Worm (Caenorhabditis elegans): Measurements from ENCODE around the gene B0281.3.

B0281.3 gene

DNA sequence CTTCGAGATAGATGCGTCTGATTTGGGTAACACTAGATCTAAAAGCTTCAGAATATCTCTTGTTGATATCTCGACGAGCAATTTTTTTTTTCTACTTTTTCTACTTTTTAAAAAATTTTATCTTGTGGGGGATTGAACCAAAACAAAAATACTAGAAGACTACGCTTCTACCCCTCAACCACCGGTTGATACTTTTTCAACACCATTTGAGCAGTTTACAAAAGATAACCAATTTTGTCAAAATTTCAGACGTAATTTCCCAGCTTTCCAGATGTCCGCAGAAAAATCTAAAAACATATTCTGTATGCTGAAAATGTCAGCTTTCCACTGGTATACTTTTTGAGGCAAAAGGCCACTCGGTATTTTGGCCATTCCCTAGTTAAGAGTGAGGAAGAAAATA lies 2.3 kb upstream of the B0281.3 start:
- no peak for TF ChIP-seq him-1 (tag; optimal IDR thresholded peaks at IDR 0.05)
- TF ChIP-seq dao-5 (tag; optimal IDR thresholded peaks at IDR 0.05), result no peak
- TF ChIP-seq W03F9.2 (tag; optimal IDR thresholded peaks at IDR 0.05), result no peak

DNA sequence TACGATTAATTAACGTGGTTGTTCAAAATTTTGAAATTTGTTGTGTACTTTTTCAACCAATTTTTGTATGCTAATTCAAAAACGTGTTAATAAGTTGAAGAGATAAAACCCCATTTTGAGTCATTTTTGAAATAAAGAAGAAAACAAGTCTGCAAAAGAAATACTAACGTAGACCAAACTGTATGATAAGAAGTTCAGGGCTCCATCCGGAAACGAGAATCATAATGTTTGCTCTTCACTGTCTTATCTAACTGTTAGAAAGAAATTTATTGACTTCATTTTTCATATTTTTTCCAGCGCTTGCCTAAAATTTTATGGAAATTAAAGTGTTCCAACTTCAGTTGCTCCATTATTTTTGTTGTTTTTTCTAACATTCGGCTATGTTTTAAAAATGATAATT lies 1.3 kb upstream of the B0281.3 start:
- no peak for TF ChIP-seq him-1 (tag; optimal IDR thresholded peaks at IDR 0.05)
- TF ChIP-seq W03F9.2 (tag; optimal IDR thresholded peaks at IDR 0.05), result no peak
- no peak for TF ChIP-seq dao-5 (tag; optimal IDR thresholded peaks at IDR 0.05)

DNA sequence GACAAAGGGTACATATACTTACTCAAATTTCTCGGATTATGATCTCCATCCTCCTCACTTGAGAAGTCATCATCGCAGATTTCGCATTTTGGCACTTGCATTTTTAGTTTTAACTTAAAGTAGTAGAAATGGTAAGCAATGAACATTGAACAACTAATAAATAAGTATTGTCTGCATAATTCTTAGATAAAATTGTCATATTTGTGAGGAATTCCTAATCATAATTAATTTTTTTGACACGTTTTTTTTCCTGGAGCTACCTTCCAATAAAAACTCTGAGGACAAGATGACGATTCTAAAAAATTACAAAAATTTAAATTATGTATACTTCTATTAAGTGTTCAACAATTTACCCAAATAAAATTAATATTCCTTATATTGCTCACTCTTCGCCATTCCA lies 5.9 kb downstream of the B0281.3 start, which contains the start of the genes trim-21 and B0281.1:
Gene trim-21 (minus strand): TSS at position 101 of the 400 bp plus-strand sequence.
Gene B0281.1 (plus strand): TSS at position 321 of the 400 bp plus-strand sequence.
- TF ChIP-seq W03F9.2 (tag; optimal IDR thresholded peaks at IDR 0.05) (no peak), dao-5 (tag; optimal IDR thresholded peaks at IDR 0.05) (no peak), him-1 (tag; optimal IDR thresholded peaks at IDR 0.05) (no peak)

DNA sequence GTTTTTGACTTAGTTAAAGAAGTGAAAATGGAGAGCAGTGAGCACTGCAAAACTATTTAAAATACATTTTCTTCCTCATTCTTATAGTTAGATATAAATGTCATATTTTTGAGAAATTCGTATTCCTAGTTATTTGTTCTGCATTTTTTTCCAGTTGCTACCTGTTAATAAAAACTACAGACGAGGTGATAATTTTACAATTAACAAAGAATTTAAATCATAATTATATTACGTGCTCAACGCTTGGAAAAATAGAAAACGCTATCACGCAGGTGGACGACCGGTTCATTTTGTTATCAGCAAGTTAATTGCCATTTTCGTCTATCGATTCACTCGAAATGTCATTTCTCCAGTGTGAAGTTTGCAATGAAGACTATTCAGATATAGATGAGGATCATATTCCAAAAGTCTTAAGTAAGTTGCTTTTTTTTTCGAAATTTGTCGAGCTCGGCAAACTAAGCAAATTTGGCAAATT lies 11.1 kb downstream of the B0281.3 start, which contains the start of the genes ZK1240.5 and ZK1240.9:
Gene ZK1240.5 (minus strand): TSS at position 51 of the 475 bp plus-strand sequence.
Gene ZK1240.9 (plus strand): TSS at position 307 of the 475 bp plus-strand sequence.
- TF ChIP-seq W03F9.2 (tag; optimal IDR thresholded peaks at IDR 0.05) (no peak), dao-5 (tag; optimal IDR thresholded peaks at IDR 0.05) (no peak), him-1 (tag; optimal IDR thresholded peaks at IDR 0.05) (no peak)

DNA sequence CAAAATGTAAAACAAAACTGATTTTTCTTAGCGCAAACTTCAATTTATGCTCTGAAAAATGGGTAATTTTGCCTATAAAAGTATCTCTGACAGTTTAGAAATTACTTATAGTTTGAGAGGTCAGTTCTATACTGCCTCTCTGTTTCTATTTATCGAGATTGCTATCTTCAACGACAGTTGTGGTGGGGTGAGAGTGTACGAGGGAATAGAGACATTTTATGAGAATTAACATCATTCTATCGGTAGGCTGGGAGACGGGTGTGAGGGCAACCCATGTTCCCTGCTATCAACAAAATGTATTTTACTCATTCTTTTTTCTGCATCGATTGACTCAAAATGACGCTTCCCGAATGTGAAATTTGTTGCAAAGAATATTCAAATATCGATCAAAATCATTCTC lies 13.3 kb downstream of the B0281.3 start, which contains the start of gene ZK1240.3:
Gene ZK1240.3 (plus strand): TSS at position 238 of the 400 bp plus-strand sequence.
- TF ChIP-seq W03F9.2 (tag; optimal IDR thresholded peaks at IDR 0.05) (no peak), him-1 (tag; optimal IDR thresholded peaks at IDR 0.05) (no peak), dao-5 (tag; optimal IDR thresholded peaks at IDR 0.05) (no peak)

DNA sequence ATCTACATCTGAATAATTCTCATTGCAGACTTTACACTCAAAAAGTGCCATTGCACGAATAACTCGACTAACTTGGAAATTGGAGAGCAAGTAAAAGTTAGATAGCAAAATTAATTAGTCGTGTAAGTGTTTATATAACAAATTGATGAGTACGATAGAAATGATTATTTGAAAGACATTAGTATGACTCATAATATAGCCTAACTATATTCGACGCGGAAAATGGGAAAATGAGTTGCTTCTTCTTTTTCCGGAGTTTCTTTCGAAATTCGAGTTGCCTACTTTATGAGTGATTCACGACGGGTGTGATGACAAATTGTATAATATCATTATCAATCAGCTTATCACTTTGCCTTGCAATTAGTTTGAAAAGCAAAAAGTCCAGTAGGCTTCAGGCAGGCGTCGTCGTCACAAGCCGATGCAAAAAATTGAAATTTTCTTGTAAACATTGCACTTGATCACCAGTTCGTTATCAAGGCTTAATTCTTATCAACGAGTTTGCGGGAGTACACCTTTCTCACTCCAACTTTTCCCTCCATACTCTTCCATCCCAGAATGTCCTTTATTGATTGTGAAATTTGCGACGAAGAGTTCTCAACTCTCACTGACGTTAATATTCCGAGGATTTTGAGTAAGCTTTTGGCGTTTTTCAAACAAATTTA lies 16.1 kb downstream of the B0281.3 start, which contains the start of the genes ZK1240.6 and ZK1240.2:
Gene ZK1240.6 (minus strand): TSS at position 51 of the 662 bp plus-strand sequence.
Gene ZK1240.2 (plus strand): TSS at position 520 of the 662 bp plus-strand sequence.
- no peak for TF ChIP-seq dao-5 (tag; optimal IDR thresholded peaks at IDR 0.05)
- TF ChIP-seq him-1 (tag; optimal IDR thresholded peaks at IDR 0.05), result no peak
- no peak for TF ChIP-seq W03F9.2 (tag; optimal IDR thresholded peaks at IDR 0.05)

DNA sequence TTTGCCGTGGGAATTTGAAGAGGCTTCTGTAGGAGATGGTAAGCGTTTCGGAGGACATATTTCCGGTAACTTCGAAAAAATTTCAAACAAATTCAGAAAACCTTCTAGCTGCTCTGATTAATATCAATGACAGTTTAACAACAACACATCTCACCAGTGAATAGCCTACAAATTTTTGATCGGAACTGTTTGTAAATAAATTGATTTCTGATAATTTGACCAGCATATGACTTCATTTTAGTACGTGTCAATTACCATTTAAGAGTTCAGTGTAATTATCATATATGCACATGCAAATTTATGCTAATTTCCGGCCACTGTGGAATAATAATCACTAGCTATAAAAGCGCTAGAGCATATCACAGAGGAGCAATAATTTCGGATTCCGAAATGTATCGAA lies 18.1 kb downstream of the B0281.3 start, which contains the start of gene ZK1240.11:
Gene ZK1240.11 (plus strand): TSS at position 301 of the 400 bp plus-strand sequence.
- no peak for TF ChIP-seq W03F9.2 (tag; optimal IDR thresholded peaks at IDR 0.05)
- TF ChIP-seq him-1 (tag; optimal IDR thresholded peaks at IDR 0.05), result no peak
- TF ChIP-seq dao-5 (tag; optimal IDR thresholded peaks at IDR 0.05), result no peak

DNA sequence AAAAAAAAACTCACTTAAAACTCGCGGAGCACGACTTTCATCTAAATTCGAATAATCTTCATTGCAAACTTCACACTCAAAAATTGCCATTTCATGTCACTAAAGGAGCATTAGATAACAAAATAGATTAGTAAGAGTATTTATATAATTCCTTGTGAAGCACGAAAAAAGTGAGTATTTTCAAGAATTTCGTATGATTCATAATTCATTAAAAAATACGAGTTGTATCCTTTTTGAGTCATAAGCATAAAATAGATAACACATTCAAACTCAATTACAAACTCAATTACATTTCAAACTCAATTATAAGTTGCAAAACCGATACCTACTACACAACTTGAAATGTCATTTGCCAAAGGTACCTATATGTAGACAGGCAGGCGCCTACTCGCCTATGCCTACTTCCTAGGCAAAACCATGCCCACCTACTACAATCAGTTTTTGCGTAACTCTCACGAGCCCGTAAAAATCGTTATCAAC lies 22.2 kb downstream of the B0281.3 start, which contains the start of the genes ZK1240.8 and ZK1240.1:
Gene ZK1240.8 (minus strand): TSS at position 101 of the 480 bp plus-strand sequence.
Gene ZK1240.1 (plus strand): TSS at position 430 of the 480 bp plus-strand sequence.
- TF ChIP-seq W03F9.2 (tag; optimal IDR thresholded peaks at IDR 0.05) (no peak), him-1 (tag; optimal IDR thresholded peaks at IDR 0.05) (no peak), dao-5 (tag; optimal IDR thresholded peaks at IDR 0.05) (no peak)

DNA sequence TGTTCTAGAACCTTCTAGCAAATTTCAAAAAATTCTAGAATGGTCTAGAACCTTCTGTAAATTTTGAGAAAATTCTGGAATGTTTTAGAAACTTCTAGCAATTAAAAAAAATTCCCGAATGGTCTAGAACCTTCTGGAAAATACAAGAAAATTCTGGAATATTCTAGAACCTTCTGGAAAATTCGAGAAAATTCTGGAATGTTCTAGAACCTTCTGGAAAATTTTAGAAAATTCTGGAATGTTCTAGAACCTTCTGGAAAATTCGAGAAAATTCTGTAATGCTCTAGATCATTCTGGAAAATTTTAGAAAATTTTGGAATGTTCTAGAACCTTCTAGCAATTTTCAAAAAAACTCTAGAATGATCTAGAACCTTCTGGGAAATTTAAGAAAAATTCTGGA lies 23.6 kb downstream of the B0281.3 start:
- TF ChIP-seq him-1 (tag; optimal IDR thresholded peaks at IDR 0.05) (no peak), W03F9.2 (tag; optimal IDR thresholded peaks at IDR 0.05) (no peak), dao-5 (tag; optimal IDR thresholded peaks at IDR 0.05) (no peak)

DNA sequence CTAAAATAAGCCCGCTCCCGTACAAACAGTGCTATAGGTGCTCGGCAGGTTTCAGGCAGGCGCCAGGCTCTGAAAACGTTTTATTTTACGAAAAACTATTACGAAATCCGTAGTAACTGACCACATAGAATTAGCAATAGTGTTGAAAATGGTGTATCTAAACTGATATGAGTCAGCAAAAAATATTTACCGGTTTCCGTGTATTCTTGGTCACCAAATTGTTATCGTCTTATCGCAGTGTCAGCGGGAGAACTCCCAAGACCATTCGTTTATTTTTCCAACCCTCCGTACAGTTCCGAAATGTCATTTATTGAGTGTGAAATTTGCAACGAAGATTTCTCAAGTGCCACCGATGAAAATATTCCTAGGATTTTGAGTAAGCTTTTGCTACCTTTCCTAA lies 25.4 kb downstream of the B0281.3 start, which contains the start of gene F43C11.8:
Gene F43C11.8 (plus strand): TSS at position 301 of the 400 bp plus-strand sequence.
- TF ChIP-seq dao-5 (tag; optimal IDR thresholded peaks at IDR 0.05), result no peak
- no peak for TF ChIP-seq him-1 (tag; optimal IDR thresholded peaks at IDR 0.05)
- no peak for TF ChIP-seq W03F9.2 (tag; optimal IDR thresholded peaks at IDR 0.05)

DNA sequence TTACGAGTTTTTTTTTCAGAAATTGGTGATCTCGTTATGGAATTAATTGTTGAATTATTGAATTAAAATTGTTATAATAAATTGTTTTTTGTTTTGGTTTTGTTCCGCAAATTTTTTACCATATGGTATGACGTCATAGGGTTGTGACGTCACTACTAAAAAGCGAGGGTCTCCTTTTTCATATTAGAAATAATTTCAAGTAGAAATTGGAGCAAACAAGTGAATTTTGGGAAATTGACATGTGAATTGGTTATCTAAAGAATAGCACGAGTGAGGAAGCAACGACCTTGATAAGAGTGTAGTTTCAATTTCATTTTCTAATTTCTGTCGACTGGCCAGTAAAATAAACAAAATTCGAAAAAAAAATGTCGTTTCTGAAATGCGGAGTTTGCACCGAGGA lies 28.7 kb downstream of the B0281.3 start, which contains the start of gene F43C11.7:
Gene F43C11.7 (plus strand): TSS at position 326 of the 400 bp plus-strand sequence.
- TF ChIP-seq dao-5 (tag; optimal IDR thresholded peaks at IDR 0.05) (no peak), him-1 (tag; optimal IDR thresholded peaks at IDR 0.05) (no peak), W03F9.2 (tag; optimal IDR thresholded peaks at IDR 0.05) (no peak)

DNA sequence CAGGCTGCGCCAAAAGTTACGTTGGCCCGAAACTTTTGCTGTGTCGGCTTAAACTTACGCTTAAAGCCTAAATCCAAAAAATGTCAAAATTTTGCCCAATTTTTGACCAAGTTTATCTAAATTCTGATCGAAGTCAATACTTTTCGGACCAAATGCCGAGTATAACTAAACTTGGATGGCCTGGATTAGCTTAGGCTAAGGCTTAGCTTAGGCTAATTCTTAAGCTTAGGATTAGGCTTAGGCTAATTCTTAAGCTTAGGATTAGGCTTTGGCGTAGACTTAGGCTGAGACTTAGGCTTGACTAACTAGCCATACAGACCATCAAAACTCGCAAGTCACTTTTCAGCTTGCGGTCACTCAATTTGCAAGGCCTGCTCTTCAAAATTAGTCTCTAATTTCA lies 29.3 kb downstream of the B0281.3 start:
- TF ChIP-seq W03F9.2 (tag; optimal IDR thresholded peaks at IDR 0.05) (no peak), dao-5 (tag; optimal IDR thresholded peaks at IDR 0.05) (no peak), him-1 (tag; optimal IDR thresholded peaks at IDR 0.05) (no peak)

DNA sequence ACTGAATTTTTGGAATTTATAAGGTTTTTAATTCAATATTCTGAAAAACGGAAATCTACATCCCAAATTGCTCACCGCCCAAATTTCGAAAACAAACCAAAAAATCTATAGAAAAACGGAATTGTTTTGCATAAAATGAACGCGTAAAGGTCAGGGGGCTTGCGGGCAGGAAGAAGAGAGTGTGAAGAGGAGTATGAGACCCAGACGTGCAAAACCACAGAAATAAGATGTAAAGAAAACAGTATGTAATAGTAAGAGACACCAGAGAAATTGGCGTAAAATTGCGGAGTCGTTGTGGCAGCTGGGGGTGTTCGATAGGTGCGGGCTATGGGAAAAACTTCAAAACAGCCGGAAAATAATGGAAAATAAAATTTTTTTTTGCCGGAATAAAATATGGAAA lies 34.1 kb downstream of the B0281.3 start:
- TF ChIP-seq dao-5 (tag; optimal IDR thresholded peaks at IDR 0.05), result no peak
- no peak for TF ChIP-seq W03F9.2 (tag; optimal IDR thresholded peaks at IDR 0.05)

DNA sequence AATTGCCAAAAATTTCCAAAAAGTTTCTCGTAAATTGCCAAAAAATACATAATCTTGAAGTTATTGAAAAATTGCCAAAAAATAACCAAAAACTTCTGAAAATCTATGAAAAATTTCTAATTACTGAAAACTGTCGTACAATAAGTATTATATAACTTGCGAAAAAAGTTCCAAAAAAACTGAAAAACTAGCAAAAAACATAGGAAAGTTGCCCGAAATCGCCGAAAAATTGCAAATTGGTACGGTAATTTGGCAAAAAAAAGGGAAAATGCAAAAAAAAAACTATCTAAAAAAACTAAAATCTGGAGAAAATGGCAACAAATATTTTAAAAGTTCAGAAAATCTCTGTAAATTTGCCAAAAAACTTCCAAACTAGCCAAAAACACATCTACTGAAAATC lies 34.7 kb downstream of the B0281.3 start, which contains the start of gene enri-1:
Gene enri-1 (minus strand): TSS at position 101 of the 400 bp plus-strand sequence.
- no peak for TF ChIP-seq dao-5 (tag; optimal IDR thresholded peaks at IDR 0.05)
- no peak for TF ChIP-seq W03F9.2 (tag; optimal IDR thresholded peaks at IDR 0.05)
- no peak for TF ChIP-seq him-1 (tag; optimal IDR thresholded peaks at IDR 0.05)

Data from whole organism, L4/young adult.